Worm (Caenorhabditis elegans) whole organism, young adult: ENCODE results near the gene vamp-7.

Source experiments
- B0035.1 ChIP-seq: sonication (generic microtip); optimal IDR thresholded peaks from 2 replicates; lab custom pipeline; 2016; ENCODE audit warnings: missing genetic modification characterization, mild to moderate bottlenecking, missing compliant biosample characterization, missing genotype, missing genetic modification reagents
- F39B2.1 ChIP-seq: fragments of 200-800 bp; sonication (Bioruptor generic); IDR thresholded peaks from 2 replicates; pipeline ENCODE4 v1.3.6; 2022; ENCODE audit warnings: missing genetic modification reagents, missing genetic modification characterization, missing compliant biosample characterization
- Y53F4B.3 ChIP-seq: fragments of 200-800 bp; sonication (Bioruptor generic); IDR thresholded peaks from 2 replicates; pipeline ENCODE4 v1.3.6; 2022; ENCODE audit warnings: missing genetic modification reagents, missing genetic modification characterization, missing compliant biosample characterization
- ama-1 ChIP-seq, 3 experiments: fragments of 150-350 bp in 1 of 3; sonication (generic microtip) in 2 of 3; optimal IDR thresholded peaks; 2 replicates each; lab custom pipeline; 2014 to 2018; ENCODE audit warnings: missing biosample characterization in 2 of 3, missing genetic modification characterization in 2 of 3, missing genetic modification reagents in 2 of 3
- ceh-79 ChIP-seq: sonication (generic microtip); optimal IDR thresholded peaks from 2 replicates; lab custom pipeline; 2017; ENCODE audit warnings: mild to moderate bottlenecking, missing genetic modification characterization, missing compliant biosample characterization
- hsf-1 ChIP-seq: fragments of 200-800 bp; sonication (Bioruptor generic); IDR thresholded peaks from 2 replicates; pipeline ENCODE4 v1.3.6; 2022; ENCODE audit warnings: missing genetic modification reagents, missing genetic modification characterization, missing compliant biosample characterization
- lin-54 ChIP-seq: fragments of 200-800 bp; sonication (Bioruptor generic); optimal IDR thresholded peaks from 2 replicates; lab custom pipeline; 2018; ENCODE audit warnings: mild to moderate bottlenecking, missing genetic modification characterization, missing compliant biosample characterization
- madf-6 ChIP-seq: fragments of 200-800 bp; sonication (Bioruptor generic); IDR thresholded peaks from 2 replicates; pipeline ENCODE4 v1.3.6; 2022; ENCODE audit warnings: missing genetic modification reagents, missing genetic modification characterization, missing compliant biosample characterization
- nfya-1 ChIP-seq: sonication (generic microtip); optimal IDR thresholded peaks from 2 replicates; lab custom pipeline; 2017; ENCODE audit warnings: antibody characterized with exemption, missing compliant biosample characterization, missing genetic modification characterization, borderline replicate concordance; ENCODE audit not compliant: insufficient read depth
- pha-4 ChIP-seq: fragments of 150-350 bp; sonication (generic microtip); optimal IDR thresholded peaks from 2 replicates; lab custom pipeline; 2014; ENCODE audit warnings: missing biosample characterization, missing genetic modification reagents, missing genetic modification characterization
- rpc-1 ChIP-seq, 2 experiments: fragments of 150-350 bp in 1 of 2; sonication (generic microtip) in 1 of 2; optimal IDR thresholded peaks; 2 replicates each; lab custom pipeline; 2014 to 2018; ENCODE audit warnings: missing biosample characterization in 1 of 2, missing genetic modification characterization in 1 of 2, missing genetic modification reagents in 1 of 2, missing genotype in 1 of 2
- snpc-4 ChIP-seq, 5 experiments: fragments of 150-350 bp in 1 of 5; sonication (generic microtip) in 4 of 5; optimal IDR thresholded peaks; 2 replicates each; lab custom pipeline; 2014 to 2018; ENCODE audit warnings: missing genetic modification characterization in 5 of 5, missing biosample characterization in 3 of 5, antibody characterized with exemption in 2 of 5, mild to moderate bottlenecking in 2 of 5, missing compliant biosample characterization in 2 of 5, missing genotype in 2 of 5, moderate library complexity in 2 of 5, missing genetic modification reagents in 1 of 5
- ztf-28 ChIP-seq: fragments of 200-800 bp; sonication (Bioruptor generic); IDR thresholded peaks from 2 replicates; pipeline ENCODE4 v1.3.6; 2022; ENCODE audit warnings: missing genetic modification reagents, missing genetic modification characterization, missing compliant biosample characterization

DNA sequence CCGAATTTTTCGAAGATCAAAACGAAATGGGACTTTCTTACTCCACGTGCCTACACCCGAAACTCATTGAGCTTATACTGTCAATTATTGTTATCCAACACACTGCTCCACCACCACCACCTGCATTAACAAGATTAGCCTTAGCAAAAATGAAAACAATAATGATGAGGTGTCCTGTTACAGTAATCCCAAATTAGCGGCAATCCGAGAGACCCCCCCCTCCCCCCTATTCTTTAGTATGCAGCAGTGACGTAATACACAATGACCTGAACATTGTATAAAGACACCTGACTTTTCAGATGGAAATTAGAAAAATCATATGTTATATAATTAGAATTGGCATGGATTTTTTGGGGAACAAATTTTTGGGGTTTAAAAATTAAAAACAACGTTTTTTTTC is 27.1 kb downstream of the vamp-7 start:
- TF ChIP-seq B0035.1: no peak
- no peak for TF ChIP-seq Y53F4B.3 (GFP tag; lab: Robert Waterston, UW)
- no peak for TF ChIP-seq madf-6 (GFP tag; lab: Robert Waterston, UW)
- TF ChIP-seq ama-1 (optimal IDR thresholded peaks at IDR 0.05; lab: Kevin White, UChicago): no peak
- TF ChIP-seq ama-1 (GFP tag; optimal IDR thresholded peaks at IDR 0.05; lab: Kevin White, UChicago): no peak
- no peak for TF ChIP-seq rpc-1 (optimal IDR thresholded peaks at IDR 0.05; lab: Kevin White, UChicago)
- no peak for TF ChIP-seq rpc-1 (tag; optimal IDR thresholded peaks at IDR 0.05; lab: Kevin White, UChicago)
- no peak for TF ChIP-seq pha-4 (tag; lab: Kevin White, UChicago)
- TF ChIP-seq nfya-1 (tag; lab: Kevin White, UChicago): no peak
- TF ChIP-seq hsf-1 (GFP tag; lab: Robert Waterston, UW): no peak
- no peak for TF ChIP-seq F39B2.1
- no peak for TF ChIP-seq lin-54
- TF ChIP-seq ztf-28 (GFP tag; lab: Robert Waterston, UW): no peak
- TF ChIP-seq ceh-79 (tag; lab: Kevin White, UChicago): no peak
- TF ChIP-seq snpc-4 (GFP tag; optimal IDR thresholded peaks at IDR 0.05; lab: Kevin White, UChicago): no peak
- TF ChIP-seq snpc-4 (tag; optimal IDR thresholded peaks at IDR 0.05; lab: Kevin White, UChicago): no peak
